Fruit fly (Drosophila melanogaster): ENCODE data around the gene Dhps.

DNA sequence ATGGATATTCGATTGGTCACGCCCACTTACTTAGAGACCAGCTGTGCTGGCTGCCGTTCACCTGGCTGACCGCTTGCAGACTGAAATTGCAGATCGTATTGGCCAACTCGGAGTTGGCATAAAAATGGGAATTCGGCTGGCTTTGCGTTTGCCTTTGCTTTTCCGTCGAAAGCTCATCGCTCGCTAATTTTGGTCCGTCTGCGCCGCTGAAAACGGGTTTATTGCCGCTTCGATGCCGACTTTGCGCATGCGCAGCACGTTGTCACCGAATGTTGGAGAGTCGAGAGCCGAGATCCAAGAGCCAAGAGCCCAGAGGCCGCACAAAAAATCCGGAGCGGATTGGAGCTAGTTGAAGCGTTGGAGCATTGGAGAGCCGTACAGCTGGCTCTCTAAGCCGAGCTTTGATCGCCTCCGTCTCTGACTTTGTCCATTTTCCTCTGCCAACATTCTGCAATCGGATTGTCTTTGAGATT is 46.2 kb upstream of the Dhps start, which contains the start of gene CG13676:
- TF ChIP-seq pan (optimal IDR thresholded peaks at IDR 0.05) (no peak), psq (optimal IDR thresholded peaks at IDR 0.05) (no peak), CG8478 (optimal IDR thresholded peaks at IDR 0.05) (no peak), EcR (GFP tag; optimal IDR thresholded peaks at IDR 0.05) (no peak)
